Worm (Caenorhabditis elegans) whole organism, L2 larva: ENCODE results near the gene cest-3.

Experiments
- R02D3.7 ChIP-seq: fragments of 150-350 bp; optimal IDR thresholded peaks from 2 replicates; lab custom pipeline; 2014; ENCODE audit warnings: missing biosample characterization, missing genetic modification characterization
- ama-1 ChIP-seq: fragments of 150-350 bp; optimal IDR thresholded peaks from 2 replicates; lab custom pipeline; 2018; ENCODE audit warnings: inconsistent platforms
- elt-3 ChIP-seq: sonication (generic microtip); optimal IDR thresholded peaks from 2 replicates; lab custom pipeline; 2017; ENCODE audit warnings: missing biosample characterization, missing genetic modification characterization
- nhr-11 ChIP-seq: fragments of 150-350 bp; optimal IDR thresholded peaks from 2 replicates; lab custom pipeline; 2014; ENCODE audit warnings: missing biosample characterization, missing genetic modification characterization
- snpc-4 ChIP-seq: fragments of 150-350 bp; optimal IDR thresholded peaks from 2 replicates; lab custom pipeline; 2014; ENCODE audit warnings: missing biosample characterization, missing genetic modification characterization

DNA sequence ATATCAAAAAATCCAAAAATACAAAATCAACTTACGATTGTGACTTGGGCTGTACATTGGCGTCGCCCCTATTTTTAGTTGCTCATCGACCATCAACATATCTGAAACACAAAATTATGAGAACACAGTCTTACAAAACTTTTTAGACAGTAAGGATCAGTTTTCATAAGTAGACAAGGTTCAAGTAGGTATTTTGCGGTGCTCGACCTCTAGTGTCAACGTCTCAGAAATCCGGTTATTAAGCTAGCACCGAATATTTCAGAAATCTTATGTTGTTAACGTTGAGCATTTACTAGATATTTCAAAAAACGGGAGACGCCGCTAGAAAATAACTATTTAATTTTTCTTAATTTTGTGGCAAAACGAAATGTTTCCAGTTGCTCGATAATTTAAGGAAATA lies 29.4 kb downstream of the cest-3 start, which contains the start of gene otpl-8:
- TF ChIP-seq nhr-11 (tag; lab: Kevin White, UChicago) (no peak), elt-3 (tag; lab: Kevin White, UChicago) (no peak), R02D3.7 (tag; lab: Kevin White, UChicago) (no peak), snpc-4 (tag; lab: Kevin White, UChicago) (no peak), ama-1 (lab: Kevin White, UChicago) (no peak)
